Fruit fly (Drosophila melanogaster) whole organism, pupa: ENCODE data around the gene CG32437.

Source experiments
- CG34367 ChIP-seq: fragments of 200-800 bp; sonication (Bioruptor generic); optimal IDR thresholded peaks from 2 replicates; lab custom pipeline; 2018; ENCODE audit warnings: missing biosample characterization, mild to moderate bottlenecking, missing genetic modification characterization
- Snoo ChIP-seq: fragments of 200-800 bp; sonication (Bioruptor generic); optimal IDR thresholded peaks from 3 replicates; lab custom pipeline; 2017; ENCODE audit warnings: missing biosample characterization, mild to moderate bottlenecking, missing genetic modification characterization, inconsistent platforms

DNA sequence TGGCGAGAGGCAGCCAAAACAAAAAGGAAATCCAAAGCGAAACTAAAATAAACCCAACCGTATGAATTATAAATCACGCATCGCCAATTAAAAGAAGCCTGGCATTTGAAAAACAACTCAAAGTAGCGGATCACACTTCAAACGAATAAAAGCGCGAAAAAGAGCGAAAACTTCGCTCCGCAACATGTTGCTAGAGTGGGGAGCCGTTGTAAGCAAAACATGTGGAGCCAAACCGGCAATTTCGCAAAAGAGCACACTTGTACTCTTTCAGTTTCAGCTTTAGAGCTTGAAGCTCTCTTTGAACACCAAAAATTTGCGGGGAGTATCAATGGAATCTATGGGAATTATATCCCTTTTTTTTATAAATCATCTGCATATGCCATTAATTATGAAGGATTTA is 24.3 kb downstream of the CG32437 start:
- no peak for TF ChIP-seq CG34367
- TF ChIP-seq Snoo = no peak
